Fruit fly (Drosophila melanogaster) whole organism, adult: ENCODE data around the gene CG15042.

Experiments
- CG11617 ChIP-seq: fragments of 200-800 bp; sonication (Bioruptor generic); optimal IDR thresholded peaks from 2 replicates; lab custom pipeline; 2017; ENCODE audit warnings: mild to moderate bottlenecking, missing biosample characterization, missing genetic modification reagents, missing genetic modification characterization
- CG12768 ChIP-seq: fragments of 200-800 bp; sonication (Bioruptor generic); optimal IDR thresholded peaks from 2 replicates; lab custom pipeline; 2017; ENCODE audit warnings: missing biosample characterization, missing genetic modification characterization, mild to moderate bottlenecking, moderate library complexity, missing genetic modification reagents
- CG14711 ChIP-seq: fragments of 200-800 bp; sonication (Bioruptor generic); optimal IDR thresholded peaks from 2 replicates; lab custom pipeline; 2018; ENCODE audit warnings: missing biosample characterization, mild to moderate bottlenecking, missing genetic modification characterization, moderate library complexity
- CG1620 ChIP-seq: fragments of 200-800 bp; sonication (Bioruptor generic); optimal IDR thresholded peaks from 2 replicates; lab custom pipeline; 2016; ENCODE audit warnings: missing biosample characterization, missing genetic modification characterization
- CG33017 ChIP-seq: fragments of 200-800 bp; sonication (Bioruptor generic); optimal IDR thresholded peaks from 2 replicates; lab custom pipeline; 2018; ENCODE audit warnings: missing biosample characterization, mild to moderate bottlenecking, missing genetic modification characterization, moderate library complexity
- CG5204 ChIP-seq: fragments of 200-800 bp; sonication (Bioruptor generic); optimal IDR thresholded peaks from 2 replicates; lab custom pipeline; 2016; ENCODE audit warnings: missing biosample characterization, missing genetic modification characterization
- CG7045 ChIP-seq: fragments of 200-800 bp; sonication (Bioruptor generic); optimal IDR thresholded peaks from 2 replicates; lab custom pipeline; 2017; ENCODE audit warnings: missing biosample characterization, mild to moderate bottlenecking, missing genetic modification characterization
- CG7101 ChIP-seq: fragments of 200-800 bp; sonication (Bioruptor generic); optimal IDR thresholded peaks from 2 replicates; lab custom pipeline; 2018; ENCODE audit warnings: missing biosample characterization, mild to moderate bottlenecking, missing genetic modification characterization, moderate library complexity
- Clk ChIP-seq: fragments of 200-800 bp; sonication (Bioruptor generic); optimal IDR thresholded peaks from 2 replicates; lab custom pipeline; 2017; ENCODE audit warnings: missing biosample characterization, missing genetic modification characterization
- Crg-1 ChIP-seq: fragments of 200-800 bp; sonication (Bioruptor generic); optimal IDR thresholded peaks from 2 replicates; lab custom pipeline; 2016; ENCODE audit warnings: missing biosample characterization, missing genetic modification characterization
- Hr96 ChIP-seq: fragments of 200-800 bp; sonication (Bioruptor generic); optimal IDR thresholded peaks from 2 replicates; lab custom pipeline; 2016; ENCODE audit warnings: missing biosample characterization, missing genetic modification characterization
- Mnt ChIP-seq: fragments of 200-800 bp; sonication (Bioruptor generic); optimal IDR thresholded peaks from 2 replicates; lab custom pipeline; 2016; ENCODE audit warnings: missing biosample characterization, mild to moderate bottlenecking, missing genetic modification characterization
- bab1 ChIP-seq: fragments of 200-800 bp; sonication (Bioruptor generic); optimal IDR thresholded peaks from 3 replicates; lab custom pipeline; 2019; ENCODE audit warnings: missing biosample characterization, mild to moderate bottlenecking, missing genetic modification characterization, moderate library complexity
- cic ChIP-seq: fragments of 200-800 bp; sonication (Bioruptor generic); optimal IDR thresholded peaks from 2 replicates; lab custom pipeline; 2017; ENCODE audit warnings: missing biosample characterization, mild to moderate bottlenecking, missing genetic modification characterization, moderate library complexity
- cnc ChIP-seq, 2 experiments: fragments of >200 bp; optimal IDR thresholded peaks; 2 replicates each; lab custom pipeline; 2017
- kay ChIP-seq: fragments of 200-800 bp; sonication (Bioruptor generic); peaks from one replicate; lab custom pipeline; 2016; ENCODE audit warnings: missing biosample characterization, missing genetic modification characterization, borderline replicate concordance
- ovo ChIP-seq: fragments of 200-800 bp; sonication (Bioruptor generic); optimal IDR thresholded peaks from 2 replicates; lab custom pipeline; 2016; ENCODE audit warnings: missing biosample characterization, missing genetic modification characterization
- pad ChIP-seq: fragments of 200-800 bp; sonication (Bioruptor generic); optimal IDR thresholded peaks from 3 replicates; lab custom pipeline; 2017; ENCODE audit warnings: missing biosample characterization, missing genetic modification characterization, mild to moderate bottlenecking, moderate library complexity, missing genetic modification reagents
- tj ChIP-seq: fragments of 200-800 bp; sonication (Bioruptor generic); optimal IDR thresholded peaks from 3 replicates; lab custom pipeline; 2017; ENCODE audit warnings: missing biosample characterization, mild to moderate bottlenecking, missing genetic modification characterization, moderate library complexity
- toe ChIP-seq: fragments of 200-800 bp; sonication (Bioruptor generic); optimal IDR thresholded peaks from 2 replicates; lab custom pipeline; 2016; ENCODE audit warnings: missing biosample characterization, missing genetic modification characterization

The CG15042 gene

DNA sequence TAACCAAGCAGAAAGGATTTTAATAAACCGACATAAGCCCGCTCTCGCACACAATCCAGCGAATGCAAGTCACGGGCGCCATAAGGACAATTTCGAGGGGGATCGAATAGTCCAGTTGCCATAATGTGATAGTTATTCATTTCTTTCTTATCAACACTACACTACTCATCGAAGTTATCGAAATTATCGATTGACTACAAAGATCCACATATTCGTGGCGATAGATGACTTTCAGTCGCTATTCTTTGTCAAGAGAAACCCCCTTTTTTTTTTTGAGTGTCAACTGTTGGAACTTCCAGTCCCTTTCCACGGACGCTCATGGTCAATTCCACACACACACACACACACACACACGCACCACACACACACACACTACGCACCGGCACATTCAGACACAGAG is 26.5 kb upstream of the CG15042 start:
- TF ChIP-seq Crg-1 (GFP tag; lab: Kevin White, UChicago) (no peak), tj (GFP tag; lab: Kevin White, UChicago) (no peak), cic (GFP tag; lab: Kevin White, UChicago) (no peak), CG11617 (no peak), cnc (optimal IDR thresholded peaks at IDR 0.05; lab: Kevin White, UChicago) (no peak), kay (GFP tag; lab: Kevin White, UChicago) (no peak), CG7045 (GFP tag; lab: Kevin White, UChicago) (no peak), Mnt (no peak)

DNA sequence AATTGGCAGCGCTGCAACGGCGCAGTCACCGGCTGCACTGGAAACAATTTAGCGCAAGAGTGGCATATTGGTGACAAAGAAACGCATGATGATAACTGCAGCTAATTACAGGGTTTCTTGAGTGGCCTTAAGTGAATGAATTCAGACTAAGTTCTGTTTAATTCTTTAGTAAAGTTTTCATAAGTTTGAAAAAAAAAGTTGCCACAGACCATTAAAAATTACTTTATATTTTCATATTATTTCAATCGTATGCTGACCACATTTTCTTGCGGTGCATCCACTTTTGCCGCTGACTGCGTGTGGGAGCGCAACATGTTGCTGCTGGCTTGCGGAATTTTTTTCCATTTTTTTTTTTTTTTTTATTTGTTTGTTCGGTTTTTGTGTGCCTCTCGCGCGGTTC is 24.4 kb upstream of the CG15042 start:
- TF ChIP-seq Clk (GFP tag; lab: Kevin White, UChicago) (no peak), cnc (optimal IDR thresholded peaks at IDR 0.05; lab: Kevin White, UChicago) (no peak), Mnt (no peak), CG7045 (GFP tag; lab: Kevin White, UChicago) (no peak), pad (no peak), toe (no peak), kay (GFP tag; lab: Kevin White, UChicago) (no peak), CG14711 (tag; lab: Kevin White, UChicago) (no peak), CG7101 (no peak), bab1 (GFP tag; lab: Kevin White, UChicago) (no peak), cic (GFP tag; lab: Kevin White, UChicago) (no peak)

DNA sequence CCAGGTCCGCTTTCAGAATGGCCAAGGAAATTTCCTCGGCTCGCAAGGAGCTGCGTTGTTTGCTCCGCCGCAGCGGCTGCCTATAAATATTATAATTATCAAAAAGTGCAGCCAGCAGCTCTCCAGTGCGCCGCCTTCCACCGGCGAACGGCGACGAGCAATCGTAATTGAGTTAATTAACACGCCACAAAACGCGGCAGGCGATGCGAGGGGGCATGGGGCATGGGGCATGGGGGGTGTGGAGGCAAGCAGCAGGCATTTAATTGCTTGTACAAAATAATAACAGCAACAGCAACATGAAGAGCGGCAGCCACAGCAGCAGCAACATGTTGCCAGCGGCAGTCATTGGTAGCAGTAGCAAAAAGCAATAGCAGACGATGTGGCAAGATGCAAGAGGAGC is 22.7 kb upstream of the CG15042 start:
- TF ChIP-seq tj (GFP tag; lab: Kevin White, UChicago): no peak

DNA sequence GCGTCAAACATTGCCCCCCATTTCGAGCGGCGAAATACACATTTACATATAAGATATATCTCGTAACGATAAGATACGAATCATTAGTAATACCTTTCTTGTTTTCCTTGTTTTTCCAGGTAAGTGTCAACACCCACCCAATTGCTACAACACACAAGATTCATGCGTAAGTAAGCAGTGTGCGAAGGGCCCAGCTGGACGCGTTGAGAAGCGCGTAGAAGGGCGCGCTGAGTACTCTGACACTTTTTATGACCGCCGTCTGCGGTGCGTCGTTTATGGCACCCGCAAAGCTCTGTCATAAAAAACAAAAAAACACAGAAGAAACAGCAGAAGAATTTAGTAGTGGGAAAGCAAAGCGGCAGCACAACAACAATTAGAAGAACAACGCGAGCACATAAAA is 19.6 kb upstream of the CG15042 start:
- TF ChIP-seq Hr96 (no peak), CG14711 (tag; lab: Kevin White, UChicago) (no peak), bab1 (GFP tag; lab: Kevin White, UChicago) (no peak), CG7101 (no peak), Mnt (no peak), cnc (optimal IDR thresholded peaks at IDR 0.05; lab: Kevin White, UChicago) (no peak), CG12768 (no peak)

DNA sequence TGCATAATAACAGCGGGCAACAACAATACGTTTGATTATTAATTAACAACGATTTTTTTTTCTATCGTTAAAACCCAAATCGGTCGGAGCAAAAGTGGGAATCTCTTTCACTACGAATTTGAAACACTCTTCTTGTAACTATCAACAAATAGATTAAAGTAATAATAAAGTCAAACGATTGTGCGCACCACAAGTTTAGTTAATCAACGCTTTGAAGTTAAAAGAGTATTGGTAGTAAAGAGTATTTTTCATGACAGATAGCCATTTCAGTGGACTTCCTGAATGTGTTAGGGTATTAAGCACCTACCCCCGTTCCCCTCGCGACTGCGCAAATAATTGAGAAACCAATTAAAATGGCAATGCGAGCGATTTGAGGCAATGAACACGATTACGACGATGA is 18.7 kb upstream of the CG15042 start:
- peak; percentile 18 for TF ChIP-seq Clk (GFP tag; lab: Kevin White, UChicago)
- TF ChIP-seq cic (GFP tag; lab: Kevin White, UChicago): no peak
- peak; percentile 60 for TF ChIP-seq CG5204 (GFP tag; lab: Kevin White, UChicago)
- TF ChIP-seq CG7045 (GFP tag; lab: Kevin White, UChicago): peak; percentile 73
- TF ChIP-seq cnc (optimal IDR thresholded peaks at IDR 0.05; lab: Kevin White, UChicago): no peak
- peak; percentile 84 for TF ChIP-seq CG33017 (tag; lab: Kevin White, UChicago)
- no peak for TF ChIP-seq Crg-1 (GFP tag; lab: Kevin White, UChicago)
- TF ChIP-seq CG14711 (tag; lab: Kevin White, UChicago): peak; percentile 81
- peak; percentile 52 for TF ChIP-seq CG11617
- TF ChIP-seq CG12768: peak; percentile 69
- TF ChIP-seq tj (GFP tag; lab: Kevin White, UChicago): peak; percentile 37
- peak; percentile 37 for TF ChIP-seq bab1 (GFP tag; lab: Kevin White, UChicago)
- TF ChIP-seq kay (GFP tag; lab: Kevin White, UChicago): peak; percentile 83
- TF ChIP-seq CG1620 (GFP tag; lab: Kevin White, UChicago): peak; percentile 12
- TF ChIP-seq ovo (GFP tag; lab: Kevin White, UChicago): no peak
- peak; percentile 80 for TF ChIP-seq Hr96
- peak; percentile 14 for TF ChIP-seq Mnt
- TF ChIP-seq toe: peak; percentile 50
- peak; percentile 53 for TF ChIP-seq pad
- peak; percentile 91 for TF ChIP-seq CG7101

DNA sequence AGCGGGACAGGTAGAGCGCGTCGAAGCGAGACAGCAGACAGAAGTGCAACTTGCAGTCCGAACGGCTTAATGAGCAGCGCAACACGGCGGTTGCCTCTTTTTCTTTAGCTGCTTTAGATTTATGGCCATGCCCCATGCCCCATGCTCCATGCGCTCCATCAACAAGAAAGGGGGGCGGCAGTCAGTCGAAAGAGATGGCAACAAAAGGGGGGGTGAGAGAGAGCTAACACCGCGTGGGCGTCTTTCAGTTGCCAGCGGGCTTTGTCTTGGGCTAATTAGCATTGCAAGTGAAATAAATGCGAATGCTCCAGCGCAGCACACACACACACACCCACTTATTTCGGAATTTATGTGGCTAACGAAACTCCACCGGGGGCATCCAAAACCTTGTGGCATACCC is 17.1 kb upstream of the CG15042 start:
- TF ChIP-seq CG7045 (GFP tag; lab: Kevin White, UChicago): no peak
- no peak for TF ChIP-seq tj (GFP tag; lab: Kevin White, UChicago)
- no peak for TF ChIP-seq cic (GFP tag; lab: Kevin White, UChicago)
- TF ChIP-seq Hr96: no peak
- TF ChIP-seq pad: no peak
- no peak for TF ChIP-seq cnc (optimal IDR thresholded peaks at IDR 0.05; lab: Kevin White, UChicago)
- no peak for TF ChIP-seq CG14711 (tag; lab: Kevin White, UChicago)
- no peak for TF ChIP-seq Mnt
- TF ChIP-seq CG7101: no peak

DNA sequence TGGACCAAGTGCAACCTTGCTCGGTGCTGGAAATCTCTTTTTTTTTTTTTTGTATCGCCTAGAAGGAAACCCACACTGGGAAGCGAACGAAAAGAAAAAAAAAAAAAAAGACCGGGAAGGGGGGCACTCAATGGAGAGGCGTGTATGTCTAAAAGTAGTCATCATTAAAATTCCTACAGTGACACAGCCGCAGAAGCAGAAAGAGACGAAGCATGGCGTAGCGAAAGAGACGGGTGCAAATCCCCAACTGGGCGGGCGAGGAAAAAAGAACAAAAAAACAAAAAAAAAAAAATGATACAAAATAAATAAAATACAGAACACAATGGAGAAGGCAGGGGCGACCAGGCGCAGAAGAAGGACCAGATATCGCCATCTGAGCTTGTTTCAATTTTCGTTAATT is 16.7 kb upstream of the CG15042 start:
- no peak for TF ChIP-seq CG33017 (tag; lab: Kevin White, UChicago)
- no peak for TF ChIP-seq tj (GFP tag; lab: Kevin White, UChicago)
- no peak for TF ChIP-seq pad
- no peak for TF ChIP-seq Clk (GFP tag; lab: Kevin White, UChicago)
- TF ChIP-seq Mnt: no peak
- no peak for TF ChIP-seq bab1 (GFP tag; lab: Kevin White, UChicago)
- TF ChIP-seq Crg-1 (GFP tag; lab: Kevin White, UChicago): no peak
- TF ChIP-seq CG5204 (GFP tag; lab: Kevin White, UChicago): no peak
- TF ChIP-seq CG1620 (GFP tag; lab: Kevin White, UChicago): no peak
- no peak for TF ChIP-seq CG12768

DNA sequence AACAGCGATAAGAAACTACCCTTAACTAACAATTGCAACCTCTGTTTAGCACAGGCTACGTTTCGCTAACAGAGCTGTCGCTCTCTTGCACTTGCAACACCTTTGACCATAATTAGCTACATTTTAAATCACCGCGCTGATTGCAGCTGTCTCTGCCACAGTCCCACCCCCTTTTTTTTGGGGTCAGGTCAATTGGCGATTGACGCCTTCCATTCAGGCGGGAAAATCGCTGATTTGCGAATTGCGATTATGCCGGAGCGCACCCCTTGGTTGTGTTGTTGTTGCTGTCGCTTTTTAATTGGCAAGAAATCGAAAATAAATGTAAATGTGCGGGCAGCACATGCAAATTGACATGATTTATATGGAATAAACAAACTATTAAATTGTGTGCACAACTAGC is 15.3 kb upstream of the CG15042 start:
- no peak for TF ChIP-seq CG7101
- TF ChIP-seq toe: no peak
- no peak for TF ChIP-seq CG33017 (tag; lab: Kevin White, UChicago)
- TF ChIP-seq Crg-1 (GFP tag; lab: Kevin White, UChicago): no peak
- TF ChIP-seq bab1 (GFP tag; lab: Kevin White, UChicago): no peak
- no peak for TF ChIP-seq CG5204 (GFP tag; lab: Kevin White, UChicago)
- no peak for TF ChIP-seq CG1620 (GFP tag; lab: Kevin White, UChicago)
- TF ChIP-seq cnc (optimal IDR thresholded peaks at IDR 0.05; lab: Kevin White, UChicago): no peak
- TF ChIP-seq ovo (GFP tag; lab: Kevin White, UChicago): no peak
- TF ChIP-seq CG14711 (tag; lab: Kevin White, UChicago): no peak
- no peak for TF ChIP-seq pad
- no peak for TF ChIP-seq CG11617
- TF ChIP-seq kay (GFP tag; lab: Kevin White, UChicago): no peak
- TF ChIP-seq cic (GFP tag; lab: Kevin White, UChicago): peak; percentile 31
- no peak for TF ChIP-seq CG12768
- peak; percentile 65 for TF ChIP-seq tj (GFP tag; lab: Kevin White, UChicago)
